Fruit fly (Drosophila melanogaster) whole organism: Measurements from ENCODE around the gene CG11149.

ENCODE experiments used
- CG8478 ChIP-seq: fragments of >200 bp; optimal IDR thresholded peaks from 2 replicates; lab custom pipeline; 2018; ENCODE audit warnings: inconsistent platforms
- Dll ChIP-seq: fragments of >200 bp; optimal IDR thresholded peaks from 2 replicates; lab custom pipeline; 2017
- EcR ChIP-seq, 2 experiments: fragments of >200 bp; optimal IDR thresholded peaks; 2 replicates each; lab custom pipeline; 2017; ENCODE audit warnings: missing biosample characterization in 2 of 2, missing genetic modification characterization in 2 of 2, missing genetic modification reagents in 2 of 2
- pan ChIP-seq: fragments of >200 bp; optimal IDR thresholded peaks from 2 replicates; lab custom pipeline; 2017
- psq ChIP-seq: fragments of >200 bp; optimal IDR thresholded peaks from 2 replicates; lab custom pipeline; 2017
- usp ChIP-seq: fragments of >200 bp; optimal IDR thresholded peaks from 2 replicates; lab custom pipeline; 2017; ENCODE audit warnings: missing biosample characterization, missing genetic modification characterization, mixed read lengths

Gene CG11149

DNA sequence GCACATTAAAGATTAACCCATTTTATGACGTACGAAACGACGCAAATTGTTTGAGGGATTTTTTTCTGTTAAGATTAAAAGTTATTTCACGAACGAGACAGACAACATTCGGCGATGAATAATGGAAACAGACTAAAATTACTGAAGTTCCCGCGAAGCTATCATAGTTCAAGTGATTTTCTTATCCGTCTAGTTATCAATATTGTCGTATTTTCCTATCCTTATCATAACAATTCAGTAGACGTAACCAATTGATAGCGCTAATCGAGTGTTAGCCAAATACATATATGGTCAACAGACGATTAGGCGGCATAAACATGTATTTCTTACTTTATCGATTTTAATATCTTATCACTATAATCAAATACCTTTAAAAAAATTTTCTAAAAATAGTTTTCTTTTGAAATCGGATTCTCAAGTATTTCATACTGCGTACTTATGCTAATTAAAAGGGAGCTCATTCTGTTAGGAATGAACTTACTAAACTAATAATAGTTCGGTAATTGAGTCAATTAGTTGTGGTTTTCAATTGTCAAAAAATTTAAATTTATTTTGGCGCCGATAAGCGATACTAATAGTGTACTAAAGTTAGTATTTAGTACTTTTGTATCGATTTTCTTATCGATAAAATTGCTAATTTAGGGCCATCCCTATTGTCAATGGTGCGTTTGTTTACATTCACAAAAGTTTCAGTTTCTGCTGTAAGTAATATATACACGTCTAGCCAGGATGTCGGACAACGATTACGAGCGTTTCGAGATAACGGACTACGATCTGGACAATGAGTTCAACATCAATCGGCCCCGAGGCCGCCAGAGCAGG lies at the start of gene CG11149, which contains the start of gene sip1:
Gene CG11149 (minus strand): TSS at position 493 of the 822 bp plus-strand sequence.
Gene sip1 (plus strand): TSS at position 645 of the 822 bp plus-strand sequence.
- TF ChIP-seq CG8478 (no peak), pan (no peak), psq (lab: Kevin White, UChicago) (no peak), Dll (lab: Kevin White, UChicago) (no peak)

DNA sequence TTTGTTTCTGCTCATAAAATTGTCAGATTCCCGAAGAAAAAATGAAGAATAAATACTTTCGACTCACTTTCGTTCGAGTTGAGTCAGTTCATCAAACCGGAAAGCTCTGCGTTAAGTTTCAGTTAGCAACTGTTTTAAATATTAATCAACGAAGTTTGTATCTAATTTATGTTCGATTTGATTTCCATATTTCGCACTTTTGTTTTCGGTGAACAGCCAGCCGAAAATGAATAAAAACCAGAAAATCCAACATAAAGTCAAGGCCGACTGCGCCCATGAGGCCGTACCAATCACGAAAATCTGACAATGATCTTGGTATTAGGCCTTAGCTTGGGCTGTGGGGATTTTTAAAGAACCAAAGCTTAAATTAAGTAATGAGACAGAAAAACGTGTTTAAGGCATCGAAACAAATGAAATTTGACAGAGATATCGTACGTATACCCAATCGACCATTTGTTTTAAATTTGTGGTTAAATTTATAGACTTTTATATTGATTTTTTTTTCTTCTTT lies 45.9 kb upstream of the CG11149 start:
- no peak for TF ChIP-seq pan

DNA sequence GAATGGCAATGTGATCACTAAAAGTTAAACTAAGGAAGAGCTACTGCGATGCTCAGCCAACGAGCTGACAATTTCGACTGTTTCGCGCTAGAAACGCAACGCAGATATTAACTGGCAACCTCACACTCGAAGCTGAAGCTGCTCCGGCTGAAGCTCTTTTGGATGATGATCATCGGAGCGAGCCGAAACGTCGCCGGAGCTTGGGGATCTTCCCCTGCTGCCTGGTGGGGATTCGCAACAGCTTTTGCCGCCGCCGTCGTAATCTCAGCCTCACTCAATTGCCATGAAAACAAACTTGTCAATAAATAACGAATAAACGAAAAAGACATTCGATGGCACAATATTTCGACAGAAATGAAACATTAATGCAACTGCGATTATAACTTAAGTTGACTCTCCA lies 45.3 kb upstream of the CG11149 start, which contains the start of gene obst-E:
Gene obst-E (minus strand): TSS at position 101 of the 400 bp plus-strand sequence.
- no peak for TF ChIP-seq Dll (lab: Kevin White, UChicago)

DNA sequence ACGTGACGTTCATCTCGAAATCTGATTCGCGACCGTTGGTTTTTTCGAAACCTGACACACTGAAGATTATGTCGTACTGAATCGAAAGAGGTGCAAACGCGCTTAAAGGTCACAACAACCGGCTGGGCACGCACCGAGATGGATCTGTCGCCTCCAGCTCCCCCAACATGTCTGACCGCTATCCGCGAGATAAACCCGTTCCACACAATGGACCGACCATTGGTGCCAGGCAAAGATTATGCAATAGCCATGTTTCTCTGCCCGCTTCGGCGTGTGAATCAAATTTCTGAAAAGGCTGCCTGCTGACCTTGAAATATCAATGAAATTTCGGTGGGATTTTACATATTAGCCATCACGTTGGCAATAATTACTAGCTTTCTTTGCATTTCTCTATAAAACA lies 44.4 kb upstream of the CG11149 start:
- no peak for TF ChIP-seq EcR (GFP tag; optimal IDR thresholded peaks at IDR 0.05; lab: Kevin White, UChicago)
- TF ChIP-seq usp (GFP tag; lab: Kevin White, UChicago) = no peak
- no peak for TF ChIP-seq CG8478
- no peak for TF ChIP-seq psq (lab: Kevin White, UChicago)
- TF ChIP-seq pan = no peak
- no peak for TF ChIP-seq Dll (lab: Kevin White, UChicago)

DNA sequence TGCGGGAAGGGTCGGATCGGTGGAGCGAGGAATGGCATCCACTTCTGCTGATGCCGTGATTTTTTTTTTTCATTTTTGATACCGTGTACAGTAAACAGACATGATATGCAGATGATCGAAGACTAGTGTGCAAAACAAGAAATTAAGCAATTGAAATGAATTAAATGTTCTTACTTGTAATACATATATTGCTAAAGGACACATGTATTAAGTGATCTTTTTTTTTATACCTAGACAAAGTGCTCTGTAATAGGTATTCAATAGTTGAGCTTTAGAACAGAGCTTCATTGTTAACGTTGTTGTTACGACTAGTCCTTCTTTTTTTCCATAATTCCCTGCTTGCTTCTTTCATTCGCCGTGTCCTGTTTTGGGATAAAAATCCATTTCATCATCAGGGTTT lies 30.7 kb upstream of the CG11149 start:
- TF ChIP-seq Dll (lab: Kevin White, UChicago) = no peak
- TF ChIP-seq psq (lab: Kevin White, UChicago) = no peak
- no peak for TF ChIP-seq usp (GFP tag; lab: Kevin White, UChicago)
- TF ChIP-seq pan = no peak

DNA sequence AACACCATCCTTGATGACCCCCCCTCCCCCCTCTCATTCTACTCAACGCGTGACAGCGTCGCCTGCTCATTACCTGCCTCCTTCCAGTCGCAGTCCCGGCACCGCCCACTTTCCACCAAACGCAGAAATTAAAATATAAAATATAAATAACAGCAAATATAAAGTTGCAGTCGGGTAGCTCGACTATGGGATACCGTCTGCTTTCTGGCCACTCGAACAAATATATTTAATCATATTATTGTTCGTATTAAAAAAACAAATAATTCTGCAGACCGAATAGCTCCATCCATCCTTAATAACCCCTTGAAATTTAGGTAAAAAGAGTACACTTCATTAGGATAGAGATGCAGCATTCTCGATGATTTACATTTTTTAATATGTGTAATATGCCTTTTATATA lies 27.5 kb upstream of the CG11149 start:
- TF ChIP-seq pan (peak; percentile 60), Dll (lab: Kevin White, UChicago) (no peak)

DNA sequence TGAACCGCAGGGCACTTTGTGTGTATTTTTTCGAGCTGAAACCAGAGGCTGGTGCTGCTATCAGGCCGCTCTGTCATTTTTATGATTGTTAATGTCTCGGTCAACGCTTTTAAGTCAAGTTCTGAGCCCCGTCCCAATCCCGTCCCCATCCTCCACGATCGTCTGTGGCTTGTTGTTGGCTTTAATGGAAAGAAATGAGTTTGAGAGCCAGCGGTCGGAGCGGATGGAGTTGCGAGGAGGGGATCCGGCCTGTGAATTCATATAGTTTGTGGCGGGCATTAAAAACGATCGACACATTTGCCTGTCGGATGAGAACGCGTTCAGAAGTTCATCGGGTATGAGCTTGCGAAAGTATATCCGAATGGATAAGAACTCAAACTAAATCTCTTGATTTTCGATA lies 25.2 kb upstream of the CG11149 start, which contains the start of gene CG11029:
Gene CG11029 (plus strand): TSS at position 301 of the 400 bp plus-strand sequence.
- TF ChIP-seq CG8478 (no peak), usp (GFP tag; lab: Kevin White, UChicago) (no peak), Dll (lab: Kevin White, UChicago) (no peak), EcR (GFP tag; optimal IDR thresholded peaks at IDR 0.05; lab: Kevin White, UChicago) (no peak), pan (no peak), psq (lab: Kevin White, UChicago) (no peak)

DNA sequence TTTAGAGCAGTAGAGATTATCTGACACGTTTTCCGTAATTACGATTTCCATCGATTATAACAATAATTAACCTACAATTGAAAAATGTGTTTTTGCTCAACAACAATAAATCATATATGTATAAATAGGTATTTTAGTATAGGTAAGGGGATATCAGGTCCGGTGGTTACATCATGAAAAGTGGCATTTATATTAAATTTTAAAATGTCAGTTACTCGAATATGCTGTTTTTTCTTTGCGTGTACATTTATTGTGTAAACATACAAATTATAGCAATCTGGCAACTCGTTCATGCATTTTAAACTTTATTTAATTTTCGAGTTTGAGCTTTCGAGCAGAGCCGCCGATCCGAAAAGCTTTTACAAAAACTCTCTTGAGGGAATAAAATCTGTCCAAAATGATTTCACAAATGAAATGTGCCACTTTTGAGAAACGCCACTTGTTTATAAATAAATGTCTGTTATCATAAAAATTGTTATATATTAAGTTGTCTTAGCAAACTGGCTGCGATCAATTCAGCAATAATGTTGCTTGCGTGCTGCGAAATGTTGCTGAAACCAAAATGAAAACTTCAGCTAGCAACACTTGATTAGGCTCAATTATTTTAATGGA lies 22.9 kb upstream of the CG11149 start:
- TF ChIP-seq CG8478 = no peak
- no peak for TF ChIP-seq usp (GFP tag; lab: Kevin White, UChicago)
- no peak for TF ChIP-seq pan
- no peak for TF ChIP-seq Dll (lab: Kevin White, UChicago)
- TF ChIP-seq EcR (GFP tag; optimal IDR thresholded peaks at IDR 0.05; lab: Kevin White, UChicago) = no peak
- TF ChIP-seq psq (lab: Kevin White, UChicago) = no peak

DNA sequence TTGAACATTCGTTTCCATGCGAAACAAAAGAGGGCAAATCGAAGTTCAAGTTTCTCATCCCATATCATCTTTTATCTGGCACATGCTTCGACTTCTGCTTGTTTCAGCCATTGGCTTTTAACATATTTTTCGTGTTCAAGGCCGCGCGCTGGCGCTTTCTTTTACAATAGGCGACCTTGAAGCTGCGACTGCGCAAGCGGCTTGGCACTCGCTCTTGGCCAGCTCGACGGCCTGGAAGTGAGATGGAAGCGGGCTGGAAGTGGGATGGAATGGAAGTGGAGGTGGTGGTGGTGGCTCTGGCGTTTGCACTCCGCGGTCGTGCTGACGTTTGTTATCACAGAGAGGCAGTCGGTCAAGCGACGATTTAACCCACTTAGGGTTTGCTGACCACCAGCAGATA lies 21.7 kb upstream of the CG11149 start:
- TF ChIP-seq pan = no peak
- TF ChIP-seq psq (lab: Kevin White, UChicago) = no peak

DNA sequence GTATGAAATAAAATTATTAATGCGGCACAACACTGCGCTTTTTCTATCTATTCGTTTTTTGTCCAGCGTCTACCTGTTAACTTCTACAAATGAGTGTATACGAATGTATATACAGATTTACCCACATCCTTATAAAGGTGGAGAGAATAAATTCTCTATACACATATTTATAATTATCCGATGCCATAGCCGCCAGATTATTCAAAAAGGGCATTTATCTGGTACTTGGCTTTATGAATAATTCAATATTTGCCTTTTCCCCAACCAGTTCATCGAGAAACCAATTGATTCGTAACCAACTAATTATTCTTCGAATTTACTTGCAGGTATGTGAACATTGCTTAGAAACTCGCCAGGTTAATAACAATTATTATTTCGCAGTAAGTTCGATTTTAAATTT lies 20.4 kb upstream of the CG11149 start, which contains the start of gene CG11147:
Gene CG11147 (minus strand): TSS at position 101 of the 400 bp plus-strand sequence.
- TF ChIP-seq usp (GFP tag; lab: Kevin White, UChicago) (no peak), EcR (GFP tag; optimal IDR thresholded peaks at IDR 0.05; lab: Kevin White, UChicago) (no peak), CG8478 (no peak), pan (no peak), psq (lab: Kevin White, UChicago) (no peak), Dll (lab: Kevin White, UChicago) (no peak)

DNA sequence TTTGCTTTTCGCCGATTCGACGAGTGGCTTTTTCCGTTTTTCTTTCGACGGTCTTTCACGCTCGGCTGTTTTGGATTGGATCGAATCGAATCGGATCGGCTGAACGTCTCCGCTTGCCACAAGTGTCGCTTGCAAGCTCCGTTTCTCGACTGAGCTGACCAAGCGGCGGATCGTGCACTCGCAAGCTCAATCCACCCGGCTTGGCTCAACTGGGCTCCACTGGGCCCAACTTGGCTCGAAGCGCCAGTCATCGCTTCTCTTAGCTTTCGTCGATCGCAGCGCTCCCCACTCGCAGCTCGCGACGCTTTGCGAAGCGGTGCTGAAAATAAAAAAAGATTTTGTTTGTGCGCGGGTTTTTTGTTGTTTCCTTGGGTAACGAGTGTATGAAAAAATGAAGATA lies 20.0 kb upstream of the CG11149 start:
- TF ChIP-seq Dll (lab: Kevin White, UChicago) = no peak
- no peak for TF ChIP-seq CG8478
- no peak for TF ChIP-seq EcR (GFP tag; optimal IDR thresholded peaks at IDR 0.05; lab: Kevin White, UChicago)
- no peak for TF ChIP-seq usp (GFP tag; lab: Kevin White, UChicago)
- no peak for TF ChIP-seq psq (lab: Kevin White, UChicago)
- no peak for TF ChIP-seq pan

DNA sequence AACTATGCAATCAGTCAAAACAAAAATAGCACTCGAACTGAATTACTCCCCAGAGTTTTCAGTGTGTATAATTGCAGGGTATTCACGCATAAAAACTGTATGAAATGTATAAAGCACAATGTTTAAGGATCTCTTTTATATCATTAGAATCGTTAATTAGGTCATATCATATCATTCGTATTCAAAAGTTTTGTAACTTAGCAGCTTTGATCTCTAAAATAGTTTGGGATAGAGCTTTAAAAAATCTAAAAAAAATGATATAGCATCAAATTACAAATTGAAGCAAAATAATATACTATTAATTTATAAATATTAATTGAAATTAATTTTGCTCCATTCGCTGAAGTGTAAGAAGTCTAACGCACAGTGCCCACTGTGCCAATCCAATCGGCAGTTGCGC lies 9.7 kb upstream of the CG11149 start:
- no peak for TF ChIP-seq EcR (GFP tag; optimal IDR thresholded peaks at IDR 0.05; lab: Kevin White, UChicago)
- TF ChIP-seq usp (GFP tag; lab: Kevin White, UChicago) = no peak
- no peak for TF ChIP-seq pan
- TF ChIP-seq psq (lab: Kevin White, UChicago) = no peak
- TF ChIP-seq CG8478 = no peak
- TF ChIP-seq Dll (lab: Kevin White, UChicago) = no peak

DNA sequence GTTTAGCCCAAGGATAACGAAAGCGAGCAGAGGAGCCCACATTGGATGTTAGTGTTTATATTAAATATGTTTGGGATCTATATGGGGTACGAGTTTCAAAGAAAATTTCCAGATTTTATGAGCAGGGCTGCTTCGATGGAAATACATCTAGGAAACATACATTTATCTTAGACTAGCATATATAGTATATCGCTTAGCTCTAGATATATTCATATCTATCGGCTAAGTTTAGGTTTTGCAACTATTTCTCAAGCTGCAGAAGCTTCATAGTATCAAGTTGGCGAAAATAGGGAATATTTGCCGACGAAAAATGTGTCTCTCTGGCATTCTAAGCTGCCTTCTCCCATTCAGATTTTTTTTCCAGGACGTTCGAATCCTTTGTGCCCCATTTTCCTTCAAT lies 8.0 kb upstream of the CG11149 start, which contains the start of gene CG14006:
Gene CG14006 (minus strand): TSS at position 101 of the 400 bp plus-strand sequence.
- TF ChIP-seq pan = no peak
- no peak for TF ChIP-seq CG8478
- TF ChIP-seq psq (lab: Kevin White, UChicago) = no peak
- TF ChIP-seq Dll (lab: Kevin White, UChicago) = no peak
- no peak for TF ChIP-seq usp (GFP tag; lab: Kevin White, UChicago)
- no peak for TF ChIP-seq EcR (GFP tag; optimal IDR thresholded peaks at IDR 0.05; lab: Kevin White, UChicago)
